Worm (Caenorhabditis elegans): ENCODE results near the gene F54B3.2.

DNA sequence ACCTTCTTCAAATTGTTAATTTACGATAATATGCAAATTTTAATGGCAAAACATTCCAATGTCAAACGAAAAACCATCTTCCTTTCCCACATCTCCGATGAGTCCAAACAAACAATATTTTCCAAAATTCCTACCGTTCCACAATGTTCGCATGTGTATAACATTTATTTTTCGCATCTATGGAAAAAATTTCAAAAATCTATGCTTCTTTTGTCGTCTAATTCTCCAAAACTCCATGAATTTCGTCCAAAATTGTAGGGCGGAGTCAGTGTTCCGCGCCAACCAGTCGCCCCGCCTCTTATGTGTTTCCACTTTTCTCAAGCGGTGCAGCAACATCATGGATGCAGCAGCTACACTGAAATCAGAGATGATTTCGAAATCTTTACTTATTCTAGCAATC, 39.0 kb downstream of the F54B3.2 start, which contains the start of gene T01E8.8:
- TF ChIP-seq pha-4 (tag; optimal IDR thresholded peaks at IDR 0.05) (no peak), unc-39 (tag; optimal IDR thresholded peaks at IDR 0.05) (no peak), nhr-12 (tag; optimal IDR thresholded peaks at IDR 0.05) (no peak), unc-62 (GFP tag; optimal IDR thresholded peaks at IDR 0.05) (no peak), ham-2 (GFP tag; optimal IDR thresholded peaks at IDR 0.05) (no peak), lsy-2 (tag; optimal IDR thresholded peaks at IDR 0.05) (no peak), nhr-28 (tag; optimal IDR thresholded peaks at IDR 0.05) (no peak), flh-1 (GFP tag; optimal IDR thresholded peaks at IDR 0.05) (no peak), hlh-1 (tag; optimal IDR thresholded peaks at IDR 0.05) (no peak), blmp-1 (tag; optimal IDR thresholded peaks at IDR 0.05) (no peak)

Data from whole organism, mixed stage, embryonic.